Fruit fly (Drosophila melanogaster) Kc167 (cell line): Measurements from ENCODE around the gene CG34179.

ENCODE experiments used
- insv ChIP-seq: fragments of >200 bp; optimal IDR thresholded peaks from 3 replicates; lab custom pipeline; 2018; ENCODE audit warnings: missing external identifiers
- psq ChIP-seq: fragments of >200 bp; optimal IDR thresholded peaks from 2 replicates; lab custom pipeline; 2017; ENCODE audit warnings: missing external identifiers
- ttk ChIP-seq: sonication (Bioruptor generic); optimal IDR thresholded peaks from 2 replicates; lab custom pipeline; 2017; ENCODE audit warnings: missing external identifiers

DNA sequence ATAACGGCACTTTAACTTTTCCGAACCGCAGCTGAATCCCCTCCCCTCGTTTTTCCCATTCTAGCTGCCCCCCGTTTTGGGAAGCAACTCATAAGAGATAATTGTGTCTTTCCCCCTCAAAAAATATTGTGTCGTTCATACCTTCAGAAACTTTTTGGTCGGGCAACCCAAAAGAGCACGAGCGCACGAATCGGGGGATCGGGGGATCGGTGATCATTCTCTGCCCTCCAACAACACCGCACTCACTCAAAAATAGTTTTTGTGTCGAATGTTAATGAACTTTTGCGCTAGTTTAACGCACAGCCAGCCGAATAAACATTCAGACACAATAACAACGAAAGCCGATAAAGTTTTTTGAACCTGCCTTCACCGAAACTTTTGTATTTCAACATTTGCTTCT lies 41.9 kb upstream of the CG34179 start:
- no peak for TF ChIP-seq ttk (lab: Kevin White, UChicago)
- TF ChIP-seq psq, result no peak
- TF ChIP-seq insv (lab: Kevin White, UChicago), result no peak
